Fruit fly (Drosophila melanogaster): Measurements from ENCODE around the gene CG6813.
A peak's percentile ranks its signal among the peaks of the same experiment; 100 is the strongest.

Gene CG6813

DNA sequence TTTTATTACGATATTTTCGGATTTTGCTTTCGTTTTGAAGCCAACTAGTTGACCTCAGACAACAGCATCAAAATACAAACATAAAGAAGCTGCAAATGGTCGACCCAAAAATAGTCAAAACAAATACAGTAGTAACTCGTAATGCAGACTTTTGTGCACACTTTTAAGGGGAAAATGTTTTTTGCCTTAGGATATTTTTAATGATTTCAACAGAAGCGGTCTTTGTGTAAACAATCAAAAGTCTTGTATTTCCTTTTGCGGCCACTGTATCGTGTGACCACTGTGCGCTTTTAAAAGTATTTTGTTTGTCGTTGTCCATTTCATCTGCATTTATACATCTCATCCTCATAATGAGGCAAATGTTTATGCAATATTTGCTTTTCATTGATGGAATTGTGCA lies 23.0 kb upstream of the CG6813 start (continued):
- TF ChIP-seq sug (tag; optimal IDR thresholded peaks at IDR 0.05) = peak; percentile 96
- TF ChIP-seq pan (optimal IDR thresholded peaks at IDR 0.05) = no peak
- peak in 1 of 2 experiments; percentile 99 for TF ChIP-seq pan (GFP tag; optimal IDR thresholded peaks at IDR 0.05 in 1 of 2, IDR thresholded peaks at IDR 0.05 in 1 of 2)
- peak; percentile 92 for TF ChIP-seq NC2β (GFP tag; optimal IDR thresholded peaks at IDR 0.05)
- TF ChIP-seq ssp (GFP tag; IDR thresholded peaks at IDR 0.05) = peak; percentile 85
- peak; percentile 94 for TF ChIP-seq Fer1 (GFP tag; optimal IDR thresholded peaks at IDR 0.05)
- peak; percentile 91 for TF ChIP-seq CG7556 (GFP tag; optimal IDR thresholded peaks at IDR 0.05)
- TF ChIP-seq CG10147 (GFP tag; optimal IDR thresholded peaks at IDR 0.05) = peak; percentile 95
- peak; percentile 85 for TF ChIP-seq CG10274 (GFP tag; optimal IDR thresholded peaks at IDR 0.05)
- peak; percentile 95 for TF ChIP-seq CG10654 (GFP tag; optimal IDR thresholded peaks at IDR 0.05)
- TF ChIP-seq Ssrp (tag; optimal IDR thresholded peaks at IDR 0.05) = peak; percentile 89
- no peak for TF ChIP-seq knrl (GFP tag; IDR thresholded peaks at IDR 0.05; ENCODE audit: partially characterized antibody)
- peak; percentile 95 for TF ChIP-seq CG43689 (GFP tag; IDR thresholded peaks at IDR 0.05)
- peak; percentile 97 for TF ChIP-seq crc (GFP tag; optimal IDR thresholded peaks at IDR 0.05)
- TF ChIP-seq CG42726 (GFP tag; IDR thresholded peaks at IDR 0.05; ENCODE audit: partially characterized antibody) = no peak
- TF ChIP-seq HmgZ (tag; optimal IDR thresholded peaks at IDR 0.05) = peak; percentile 97
- TF ChIP-seq Ets65A (GFP tag) = peak; percentile 99
- TF ChIP-seq CG2129 (GFP tag; IDR thresholded peaks at IDR 0.05; ENCODE audit: partially characterized antibody) = no peak
- TF ChIP-seq Chrac-16 (GFP tag; optimal IDR thresholded peaks at IDR 0.05) = peak; percentile 95
- TF ChIP-seq zen (tag; optimal IDR thresholded peaks at IDR 0.05) = peak; percentile 86
- TF ChIP-seq CG8290 (GFP tag; optimal IDR thresholded peaks at IDR 0.05) = peak; percentile 81
- TF ChIP-seq CG8290 (tag; optimal IDR thresholded peaks at IDR 0.05) = peak; percentile 17 to 99
- peak; percentile 98 for TF ChIP-seq wdn (GFP tag; IDR thresholded peaks at IDR 0.05)
- TF ChIP-seq hth (optimal IDR thresholded peaks at IDR 0.05) = no peak
- peak; percentile 94 for TF ChIP-seq CG12391 (tag; optimal IDR thresholded peaks at IDR 0.05)
- TF ChIP-seq CG10209 (GFP tag; optimal IDR thresholded peaks at IDR 0.05) = peak; percentile 95
- peak; percentile 93 for TF ChIP-seq CG31224 (GFP tag; IDR thresholded peaks at IDR 0.05)
- TF ChIP-seq kah (GFP tag; optimal IDR thresholded peaks at IDR 0.05) = peak; percentile 74
- TF ChIP-seq Lpt (GFP tag; optimal IDR thresholded peaks at IDR 0.05) = no peak
- peak; percentile 93 for TF ChIP-seq CG17568 (GFP tag; optimal IDR thresholded peaks at IDR 0.05)
- TF ChIP-seq fru (optimal IDR thresholded peaks at IDR 0.05) = no peak
- no peak for TF ChIP-seq Hr39 (optimal IDR thresholded peaks at IDR 0.05)
- TF ChIP-seq vnd (GFP tag; IDR thresholded peaks at IDR 0.05; ENCODE audit: partially characterized antibody) = no peak
- TF ChIP-seq CG15514 (GFP tag; optimal IDR thresholded peaks at IDR 0.05) = peak; percentile 92
- TF ChIP-seq CG3847 (GFP tag; IDR thresholded peaks at IDR 0.05) = peak; percentile 98
- TF ChIP-seq ERR (GFP tag; optimal IDR thresholded peaks at IDR 0.05) = peak; percentile 95
- TF ChIP-seq Eip74EF (GFP tag; optimal IDR thresholded peaks at IDR 0.05) = peak in 1 of 2 experiments; percentile 81
- TF ChIP-seq Sin3A (optimal IDR thresholded peaks at IDR 0.05) = no peak
- TF ChIP-seq Sry-β (GFP tag; optimal IDR thresholded peaks at IDR 0.05) = no peak
- peak; percentile 94 for TF ChIP-seq Max (GFP tag; optimal IDR thresholded peaks at IDR 0.05)
- TF ChIP-seq CkIIα-i1 (GFP tag; IDR thresholded peaks at IDR 0.05) = peak; percentile 93
- peak; percentile 94 for TF ChIP-seq CG4424 (GFP tag; optimal IDR thresholded peaks at IDR 0.05)
- no peak for TF ChIP-seq prd (optimal IDR thresholded peaks at IDR 0.05)
- peak; percentile 98 for TF ChIP-seq prd (GFP tag; IDR thresholded peaks at IDR 0.05)
- peak; percentile 39 for TF ChIP-seq CTCF (GFP tag; optimal IDR thresholded peaks at IDR 0.05)
- peak; percentile 77 for TF ChIP-seq Neu2 (GFP tag; optimal IDR thresholded peaks at IDR 0.05; ENCODE audit: borderline replicate concordance)
- peak; percentile 98 for TF ChIP-seq CHES-1-like (GFP tag; optimal IDR thresholded peaks at IDR 0.05)
- TF ChIP-seq CG30403 (GFP tag; optimal IDR thresholded peaks at IDR 0.05) = peak; percentile 97
- peak; percentile 40 for TF ChIP-seq grn (GFP tag; optimal IDR thresholded peaks at IDR 0.05)
- TF ChIP-seq fd64A (GFP tag; optimal IDR thresholded peaks at IDR 0.05) = peak; percentile 71
- peak; percentile 93 for TF ChIP-seq slou (GFP tag; optimal IDR thresholded peaks at IDR 0.05)
- peak; percentile 87 for TF ChIP-seq CG11723 (GFP tag; optimal IDR thresholded peaks at IDR 0.05)
- TF ChIP-seq CG18764 (GFP tag; optimal IDR thresholded peaks at IDR 0.05) = peak; percentile 92
- TF ChIP-seq Med (GFP tag) = peak; percentile 100

Measured in whole organism, embryonic.